Worm (Caenorhabditis elegans): ENCODE data around the gene ocr-1.

DNA sequence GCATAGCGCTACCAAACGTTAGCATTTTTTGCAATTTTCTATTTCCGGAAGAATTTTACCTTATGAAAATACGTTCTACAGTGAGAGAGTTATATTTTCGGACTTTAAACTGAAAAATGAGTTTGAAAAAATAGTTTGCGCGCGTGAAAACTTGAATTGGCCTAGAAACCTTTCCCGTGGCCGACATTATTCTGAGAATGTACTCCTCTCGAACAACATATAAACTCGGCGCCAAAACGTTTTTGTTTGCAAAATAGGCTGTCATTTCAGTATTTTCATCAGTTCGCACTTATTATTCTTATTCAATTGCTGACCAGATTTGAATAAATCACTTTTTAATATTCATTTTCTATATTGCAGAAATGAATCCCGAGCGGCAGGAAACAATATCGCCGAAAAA, 27.4 kb upstream of the ocr-1 start, which contains the start of the genes mre-11 and wdr-5.3:
- TF ChIP-seq hlh-30 (tag; optimal IDR thresholded peaks at IDR 0.05; ENCODE audit: insufficient read depth) (no peak), nhr-237 (tag; optimal IDR thresholded peaks at IDR 0.05) (no peak), Y105C5A.15 (GFP tag; IDR thresholded peaks at IDR 0.05) (no peak), tra-1 (GFP tag; IDR thresholded peaks at IDR 0.05) (no peak), R02D3.7 (tag; optimal IDR thresholded peaks at IDR 0.05) (no peak), nhr-10 (tag; optimal IDR thresholded peaks at IDR 0.05) (no peak), skn-1 (tag; optimal IDR thresholded peaks at IDR 0.05) (no peak), ceh-82 (tag; optimal IDR thresholded peaks at IDR 0.05) (no peak), tag-97 (GFP tag; IDR thresholded peaks at IDR 0.05) (no peak), lir-3 (tag; optimal IDR thresholded peaks at IDR 0.05) (no peak), nhr-48 (tag; optimal IDR thresholded peaks at IDR 0.05) (no peak), snpc-1.2 (GFP tag; IDR thresholded peaks at IDR 0.05) (no peak)
